Fruit fly (Drosophila melanogaster) whole organism, prepupa: Measurements from ENCODE around the gene CHES-1-like.

Experiments
- Blimp-1 ChIP-seq: fragments of 200-800 bp; sonication (Bioruptor generic); optimal IDR thresholded peaks from 3 replicates; lab custom pipeline; 2017; ENCODE audit warnings: missing biosample characterization, missing genetic modification characterization, mild to moderate bottlenecking, moderate library complexity, missing genetic modification reagents
- CG10669 ChIP-seq: fragments of 200-800 bp; sonication (Bioruptor generic); optimal IDR thresholded peaks from 3 replicates; lab custom pipeline; 2018; ENCODE audit warnings: missing biosample characterization, mild to moderate bottlenecking, missing genetic modification characterization, moderate library complexity
- CG16779 ChIP-seq: fragments of 200-800 bp; sonication (Bioruptor generic); optimal IDR thresholded peaks from 3 replicates; lab custom pipeline; 2017; ENCODE audit warnings: missing biosample characterization, mild to moderate bottlenecking, missing genetic modification characterization
- CG31627 ChIP-seq: fragments of 200-800 bp; sonication (Bioruptor generic); optimal IDR thresholded peaks from 3 replicates; lab custom pipeline; 2016; ENCODE audit warnings: missing biosample characterization, missing genetic modification characterization
- CG3919 ChIP-seq: fragments of 200-800 bp; sonication (Bioruptor generic); optimal IDR thresholded peaks from 3 replicates; lab custom pipeline; 2016; ENCODE audit warnings: missing biosample characterization, missing genetic modification characterization
- CG6808 ChIP-seq: fragments of 200-800 bp; sonication (Bioruptor generic); optimal IDR thresholded peaks from 3 replicates; lab custom pipeline; 2017; ENCODE audit warnings: missing biosample characterization, missing genetic modification characterization, mild to moderate bottlenecking, moderate library complexity, missing genetic modification reagents
- CG8119 ChIP-seq: fragments of 200-800 bp; sonication (Bioruptor generic); IDR thresholded peaks from 3 replicates; pipeline ENCODE4 v1.3.6; 2022; ENCODE audit warnings: missing biosample characterization, missing genetic modification characterization
- CG8632 ChIP-seq: fragments of 200-800 bp; sonication (Bioruptor generic); optimal IDR thresholded peaks from 3 replicates; lab custom pipeline; 2016; ENCODE audit warnings: missing biosample characterization, missing genetic modification characterization
- Hr39 ChIP-seq: fragments of 200-800 bp; sonication (Bioruptor generic); optimal IDR thresholded peaks from 2 replicates; lab custom pipeline; 2016; ENCODE audit warnings: missing biosample characterization, missing genetic modification characterization
- Lpt ChIP-seq: fragments of 200-800 bp; sonication (Bioruptor generic); optimal IDR thresholded peaks from 3 replicates; lab custom pipeline; 2016; ENCODE audit warnings: missing biosample characterization, missing genetic modification characterization
- Sox102F ChIP-seq: fragments of 200-800 bp; sonication (Bioruptor generic); optimal IDR thresholded peaks from 2 replicates; lab custom pipeline; 2016; ENCODE audit warnings: missing biosample characterization, mild to moderate bottlenecking, missing genetic modification characterization
- spab ChIP-seq: fragments of 200-800 bp; sonication (Bioruptor generic); optimal IDR thresholded peaks from 2 replicates; lab custom pipeline; 2017; ENCODE audit warnings: missing biosample characterization, mild to moderate bottlenecking, missing genetic modification characterization, missing genetic modification reagents

- TF ChIP-seq Lpt (GFP tag; lab: Kevin White, UChicago) (no peak), CG10669 (GFP tag; lab: Kevin White, UChicago) (no peak), Hr39 (GFP tag; lab: Kevin White, UChicago) (no peak), CG31627 (GFP tag; lab: Kevin White, UChicago) (no peak), Blimp-1 (GFP tag; lab: Kevin White, UChicago) (no peak), Sox102F (GFP tag; lab: Kevin White, UChicago) (no peak), CG3919 (no peak), CG8119 (GFP tag; lab: Robert Waterston, UW) (no peak), spab (GFP tag; lab: Kevin White, UChicago) (no peak), CG16779 (tag; lab: Kevin White, UChicago) (no peak), CG8632 (no peak), CG6808 (GFP tag; lab: Kevin White, UChicago) (no peak)
Measured at dm6 chrX:7694207-7694606, 15.0 kb downstream of the CHES-1-like start.
